Fruit fly (Drosophila melanogaster) whole organism, embryonic: ENCODE data around the gene moody.

Source experiments
- Asciz ChIP-seq: fragments of 200-800 bp; sonication (Bioruptor generic); optimal IDR thresholded peaks from 2 replicates; lab custom pipeline; 2017; ENCODE audit warnings: missing biosample characterization, mild to moderate bottlenecking, missing genetic modification characterization, missing genetic modification reagents
- B-H1 ChIP-seq: fragments of 200-800 bp; sonication (Bioruptor generic); IDR thresholded peaks from 3 replicates; pipeline ENCODE4 v1.3.6; 2022; ENCODE audit warnings: missing biosample characterization, missing genetic modification characterization
- Bdp1 ChIP-seq: fragments of 200-800 bp; sonication (Bioruptor generic); optimal IDR thresholded peaks from 3 replicates; lab custom pipeline; 2016; ENCODE audit warnings: missing biosample characterization, missing genetic modification characterization
- C15 ChIP-seq: fragments of 200-800 bp; sonication (Bioruptor generic); IDR thresholded peaks from 3 replicates; pipeline ENCODE4 v1.3.6; 2022; ENCODE audit warnings: missing biosample characterization, missing genetic modification characterization
- CG10321 ChIP-seq: fragments of 200-800 bp; sonication (Bioruptor generic); IDR thresholded peaks from 2 replicates; pipeline ENCODE4 v1.3.6; 2022; ENCODE audit warnings: missing biosample characterization, missing genetic modification characterization
- CG10979 ChIP-seq: fragments of 200-800 bp; sonication (Bioruptor generic); optimal IDR thresholded peaks from 2 replicates; lab custom pipeline; 2018; ENCODE audit warnings: missing biosample characterization, mild to moderate bottlenecking, missing genetic modification characterization, moderate library complexity
- CG11695 ChIP-seq: fragments of 200-800 bp; sonication (Bioruptor generic); IDR thresholded peaks from 3 replicates; pipeline ENCODE4 v1.3.6; 2022; ENCODE audit warnings: missing biosample characterization, missing genetic modification characterization
- CG11696 ChIP-seq: fragments of 200-800 bp; sonication (Bioruptor generic); IDR thresholded peaks from 2 replicates; pipeline ENCODE4 v1.3.6; 2022; ENCODE audit warnings: missing biosample characterization, missing genetic modification characterization
- CG12219 ChIP-seq: fragments of 200-800 bp; sonication (Bioruptor generic); optimal IDR thresholded peaks from 3 replicates; lab custom pipeline; 2018; ENCODE audit warnings: missing biosample characterization, mild to moderate bottlenecking, missing genetic modification characterization
- CG12391 ChIP-seq: fragments of 200-800 bp; sonication (Bioruptor generic); optimal IDR thresholded peaks from 3 replicates; lab custom pipeline; 2018; ENCODE audit warnings: missing biosample characterization, mild to moderate bottlenecking, missing genetic modification characterization, moderate library complexity
- CG14441 ChIP-seq: fragments of 200-800 bp; sonication (Bioruptor generic); IDR thresholded peaks from 2 replicates; pipeline ENCODE4 v1.3.6; 2022; ENCODE audit warnings: missing biosample characterization, missing genetic modification characterization
- CG14667 ChIP-seq: fragments of 200-800 bp; sonication (Bioruptor generic); IDR thresholded peaks from 2 replicates; pipeline ENCODE4 v1.3.6; 2022; ENCODE audit warnings: missing biosample characterization, missing genetic modification characterization
- CG14860 ChIP-seq: fragments of 200-800 bp; sonication (Bioruptor generic); IDR thresholded peaks from 3 replicates; pipeline ENCODE4 v1.3.6; 2022; ENCODE audit warnings: missing biosample characterization, missing genetic modification characterization; ENCODE audit not compliant: partially characterized antibody
- CG18764 ChIP-seq: fragments of 200-800 bp; sonication (Bioruptor generic); optimal IDR thresholded peaks from 3 replicates; lab custom pipeline; 2016; ENCODE audit warnings: missing biosample characterization, missing genetic modification characterization
- CG31441 ChIP-seq: fragments of 200-800 bp; sonication (Bioruptor generic); IDR thresholded peaks from 2 replicates; pipeline ENCODE4 v1.3.6; 2022; ENCODE audit warnings: missing biosample characterization, missing genetic modification characterization
- CG32772 ChIP-seq: fragments of 200-800 bp; sonication (Bioruptor generic); IDR thresholded peaks from 2 replicates; pipeline ENCODE4 v1.3.6; 2022; ENCODE audit warnings: missing biosample characterization, missing genetic modification characterization
- CG4404 ChIP-seq: fragments of 200-800 bp; sonication (Bioruptor generic); IDR thresholded peaks from 2 replicates; pipeline ENCODE4 v1.3.6; 2022; ENCODE audit warnings: missing biosample characterization, missing genetic modification characterization
- CG4730 ChIP-seq: fragments of 200-800 bp; sonication (Bioruptor generic); IDR thresholded peaks from 2 replicates; pipeline ENCODE4 v1.3.6; 2022; ENCODE audit warnings: missing biosample characterization, missing genetic modification characterization
- CG5180 ChIP-seq: fragments of 200-800 bp; sonication (Bioruptor generic); optimal IDR thresholded peaks from 3 replicates; lab custom pipeline; 2017; ENCODE audit warnings: missing biosample characterization, missing genetic modification characterization, mild to moderate bottlenecking, moderate library complexity, missing genetic modification reagents
- CG5953 ChIP-seq: fragments of 200-800 bp; sonication (Bioruptor generic); IDR thresholded peaks from 2 replicates; pipeline ENCODE4 v1.3.6; 2022; ENCODE audit warnings: missing biosample characterization, missing genetic modification characterization
- CG6175 ChIP-seq: fragments of 200-800 bp; sonication (Bioruptor generic); IDR thresholded peaks from 3 replicates; pipeline ENCODE4 v1.3.6; 2022; ENCODE audit warnings: missing biosample characterization, missing genetic modification characterization
- CG7839 ChIP-seq: fragments of 200-800 bp; sonication (Bioruptor generic); optimal IDR thresholded peaks from 3 replicates; lab custom pipeline; 2018; ENCODE audit warnings: missing biosample characterization, mild to moderate bottlenecking, missing genetic modification characterization, moderate library complexity
- Dfd ChIP-seq, 2 experiments: fragments of >200 bp; optimal IDR thresholded peaks; 2 replicates each; lab custom pipeline; 2017; ENCODE audit warnings: missing biosample characterization in 2 of 2, missing genetic modification characterization in 2 of 2
- Dip2 ChIP-seq: fragments of 200-800 bp; sonication (Bioruptor generic); IDR thresholded peaks from 2 replicates; pipeline ENCODE4 v1.3.6; 2022; ENCODE audit warnings: missing biosample characterization, missing genetic modification characterization
- Dp ChIP-seq: fragments of 200-800 bp; sonication (Bioruptor generic); optimal IDR thresholded peaks from 2 replicates; lab custom pipeline; 2018; ENCODE audit warnings: missing biosample characterization, mild to moderate bottlenecking, missing genetic modification characterization, moderate library complexity
- Mad ChIP-seq: fragments of 200-800 bp; sonication (Bioruptor generic); optimal IDR thresholded peaks from 2 replicates; lab custom pipeline; 2016; ENCODE audit warnings: missing biosample characterization, missing genetic modification characterization
- NFAT ChIP-seq: fragments of 200-800 bp; sonication (Bioruptor generic); IDR thresholded peaks from 2 replicates; pipeline ENCODE4 v1.3.6; 2022; ENCODE audit warnings: missing biosample characterization, missing genetic modification characterization
- PHDP ChIP-seq: fragments of 200-800 bp; sonication (Bioruptor generic); optimal IDR thresholded peaks from 3 replicates; lab custom pipeline; 2018; ENCODE audit warnings: missing biosample characterization, mild to moderate bottlenecking, missing genetic modification characterization, moderate library complexity
- Sox100B ChIP-seq: fragments of 200-800 bp; sonication (Bioruptor generic); optimal IDR thresholded peaks from 3 replicates; lab custom pipeline; 2018; ENCODE audit warnings: missing biosample characterization, mild to moderate bottlenecking, missing genetic modification characterization
- Taf1 ChIP-seq: fragments of 200-800 bp; sonication (Bioruptor generic); IDR thresholded peaks from 2 replicates; pipeline ENCODE4 v1.3.6; 2022; ENCODE audit warnings: missing biosample characterization, missing genetic modification characterization
- Trl ChIP-seq, 3 experiments: fragments of >200 bp in 2 of 3; fragments of 200-800 bp in 1 of 3; sonication (Bioruptor generic) in 1 of 3; optimal IDR thresholded peaks; 2 replicates in 1 of 3; 3 replicates in 2 of 3; lab custom pipeline; 2016 to 2017; ENCODE audit warnings: missing biosample characterization in 1 of 3, missing genetic modification characterization in 1 of 3
- bbx ChIP-seq: fragments of 200-800 bp; sonication (Bioruptor generic); IDR thresholded peaks from 2 replicates; pipeline ENCODE4 v1.3.6; 2022; ENCODE audit warnings: missing biosample characterization, missing genetic modification characterization; ENCODE audit not compliant: partially characterized antibody
- bowl ChIP-seq: fragments of 200-800 bp; sonication (Bioruptor generic); IDR thresholded peaks from 2 replicates; pipeline ENCODE4 v1.3.6; 2022; ENCODE audit warnings: missing biosample characterization, missing genetic modification characterization
- cad ChIP-seq: fragments of >200 bp; optimal IDR thresholded peaks from 2 replicates; lab custom pipeline; 2017; ENCODE audit warnings: missing biosample characterization, missing genetic modification characterization
- cas ChIP-seq: fragments of 200-800 bp; sonication (Bioruptor generic); IDR thresholded peaks from 2 replicates; pipeline ENCODE4 v1.3.6; 2022; ENCODE audit warnings: missing biosample characterization, missing genetic modification characterization
- chn ChIP-seq: fragments of 200-800 bp; sonication (Bioruptor generic); optimal IDR thresholded peaks from 2 replicates; lab custom pipeline; 2016; ENCODE audit warnings: missing biosample characterization, missing genetic modification characterization
- ci ChIP-seq: fragments of 200-800 bp; sonication (Bioruptor generic); IDR thresholded peaks from 3 replicates; pipeline ENCODE4 v1.3.6; 2022; ENCODE audit warnings: missing biosample characterization, missing genetic modification characterization
- danr ChIP-seq: fragments of 200-800 bp; sonication (Bioruptor generic); IDR thresholded peaks from 2 replicates; pipeline ENCODE4 v1.3.6; 2022; ENCODE audit warnings: missing biosample characterization, missing genetic modification characterization
- dimm ChIP-seq: fragments of 200-800 bp; sonication (Bioruptor generic); IDR thresholded peaks from 2 replicates; pipeline ENCODE4 v1.3.6; 2022; ENCODE audit warnings: missing biosample characterization, missing genetic modification characterization
- dysf ChIP-seq: fragments of 200-800 bp; sonication (Bioruptor generic); IDR thresholded peaks from 3 replicates; pipeline ENCODE4 v1.3.6; 2022; ENCODE audit warnings: missing biosample characterization, missing genetic modification characterization
- esg ChIP-seq: fragments of 200-800 bp; sonication (Bioruptor generic); conservative IDR thresholded peaks from 2 replicates; pipeline ENCODE4 v1.3.6; 2022; ENCODE audit warnings: missing biosample characterization, missing genetic modification characterization
- h ChIP-seq: fragments of >200 bp; optimal IDR thresholded peaks from 2 replicates; lab custom pipeline; 2017
- hth ChIP-seq: fragments of >200 bp; optimal IDR thresholded peaks from 2 replicates; lab custom pipeline; 2017; ENCODE audit warnings: inconsistent platforms
- insv ChIP-seq, 2 experiments: fragments of 200-800 bp; sonication (Bioruptor generic); optimal IDR thresholded peaks; 3 replicates each; lab custom pipeline; 2016 to 2018; ENCODE audit warnings: missing biosample characterization in 2 of 2, missing genetic modification characterization in 2 of 2
- nmo ChIP-seq: fragments of 200-800 bp; sonication (Bioruptor generic); optimal IDR thresholded peaks from 2 replicates; lab custom pipeline; 2018; ENCODE audit warnings: missing biosample characterization, mild to moderate bottlenecking, missing genetic modification characterization, moderate library complexity
- org-1 ChIP-seq: fragments of 200-800 bp; sonication (Bioruptor generic); optimal IDR thresholded peaks from 2 replicates; lab custom pipeline; 2017; ENCODE audit warnings: missing biosample characterization, missing genetic modification characterization
- run ChIP-seq: fragments of 200-800 bp; sonication (Bioruptor generic); optimal IDR thresholded peaks from 3 replicates; lab custom pipeline; 2018; ENCODE audit warnings: missing biosample characterization, mild to moderate bottlenecking, missing genetic modification characterization
- sens ChIP-seq: fragments of 200-800 bp; sonication (Bioruptor generic); peaks from one replicate; lab custom pipeline; 2016; ENCODE audit warnings: missing biosample characterization, missing genetic modification characterization
- slp2 ChIP-seq: fragments of 200-800 bp; sonication (Bioruptor generic); optimal IDR thresholded peaks from 2 replicates; lab custom pipeline; 2016; ENCODE audit warnings: missing biosample characterization, missing genetic modification characterization
- sr ChIP-seq: fragments of 200-800 bp; sonication (Bioruptor generic); IDR thresholded peaks from 3 replicates; pipeline ENCODE4 v1.3.6; 2022; ENCODE audit warnings: missing biosample characterization, missing genetic modification characterization
- tgo ChIP-seq: fragments of 200-800 bp; sonication (Bioruptor generic); IDR thresholded peaks from 3 replicates; pipeline ENCODE4 v1.3.6; 2022; ENCODE audit warnings: missing biosample characterization, missing genetic modification characterization
- zfh1 ChIP-seq: fragments of 200-800 bp; sonication (Bioruptor generic); IDR thresholded peaks from 3 replicates; pipeline ENCODE4 v1.3.6; 2022; ENCODE audit warnings: missing biosample characterization, missing genetic modification characterization

moody gene

dm6 chrX:2083678-2084162 lies 33.8 kb upstream of the moody start (continued):
- TF ChIP-seq bowl (GFP tag; lab: Robert Waterston, UW) (peak; percentile 64), Mad (GFP tag; lab: Kevin White, UChicago) (peak; percentile 65), hth (lab: Kevin White, UChicago) (no peak), NFAT (peak; percentile 62), CG6175 (0 out of 3 replicates have a peak, but pooled peaks have one; percentile 37), CG11696 (peak; percentile 69; the same call in 1 of the 2 replicates), CG10979 (tag; lab: Kevin White, UChicago) (peak; percentile 75), CG4404 (GFP tag; lab: Robert Waterston, UW) (peak; percentile 67), CG12391 (tag; lab: Kevin White, UChicago) (peak; percentile 85), sens (peak; percentile 96), h (lab: Kevin White, UChicago) (no peak), CG31441 (GFP tag; lab: Robert Waterston, UW) (peak; percentile 78), C15 (peak; percentile 57; the same call in 1 of the 3 replicates), run (peak; percentile 68), esg (peak; percentile 82), bbx (GFP tag; lab: Robert Waterston, UW) (no peak), org-1 (GFP tag; lab: Kevin White, UChicago) (peak; percentile 85), CG11695 (GFP tag; lab: Robert Waterston, UW) (peak; percentile 82), Taf1 (GFP tag; lab: Robert Waterston, UW) (no peak), Dip2 (GFP tag; lab: Robert Waterston, UW) (peak; percentile 18; the same call in 1 of the 2 replicates), dysf (peak; percentile 89), CG5953 (GFP tag; lab: Robert Waterston, UW) (peak; percentile 74), CG18764 (GFP tag; lab: Kevin White, UChicago) (peak; percentile 72), CG5180 (peak; percentile 42), Asciz (GFP tag; lab: Kevin White, UChicago) (peak; percentile 48), insv (GFP tag; optimal IDR thresholded peaks at IDR 0.05; lab: Kevin White, UChicago) (no peak), nmo (peak; percentile 77), cas (GFP tag; lab: Robert Waterston, UW) (0 out of 2 replicates have a peak, but pooled peaks have one; percentile 48), Bdp1 (GFP tag; lab: Kevin White, UChicago) (peak; percentile 67), CG14667 (GFP tag; lab: Robert Waterston, UW) (peak; percentile 81), zfh1 (peak; percentile 88), dimm (GFP tag; lab: Robert Waterston, UW) (peak; percentile 55), CG10321 (GFP tag; lab: Robert Waterston, UW) (peak; percentile 34; the same call in 1 of the 2 replicates), Dfd (GFP tag; optimal IDR thresholded peaks at IDR 0.05; lab: Kevin White, UChicago) (no peak), CG7839 (peak; percentile 82), Trl (optimal IDR thresholded peaks at IDR 0.05; lab: Kevin White, UChicago) (peak; percentile 84 to 97), Trl (GFP tag; optimal IDR thresholded peaks at IDR 0.05; lab: Kevin White, UChicago) (peak; percentile 83), slp2 (GFP tag; lab: Kevin White, UChicago) (peak; percentile 70), chn (peak; percentile 89), tgo (GFP tag; lab: Robert Waterston, UW) (peak; percentile 84), Dp (no peak), CG12219 (GFP tag; lab: Kevin White, UChicago) (peak; percentile 80), Sox100B (GFP tag; lab: Kevin White, UChicago) (peak; percentile 52), CG14441 (GFP tag; lab: Robert Waterston, UW) (peak; percentile 93), PHDP (tag; lab: Kevin White, UChicago) (peak; percentile 84), B-H1 (GFP tag; lab: Robert Waterston, UW) (peak; percentile 79), CG32772 (peak; percentile 83), sr (GFP tag; lab: Robert Waterston, UW) (peak; percentile 68), cad (GFP tag; lab: Kevin White, UChicago) (no peak), danr (GFP tag; lab: Robert Waterston, UW) (peak; percentile 55; the same call in 1 of the 2 replicates), CG4730 (peak; percentile 81), CG14860 (GFP tag; lab: Robert Waterston, UW) (no peak), ci (GFP tag; lab: Robert Waterston, UW) (peak; percentile 90)
